Worm (Caenorhabditis elegans) whole organism, L4 larva: Measurements from ENCODE around the gene rcat-1.
A peak's percentile ranks its signal among the peaks of the same experiment; 100 is the strongest.

Source experiments
- D1046.2 ChIP-seq: fragments of 200-800 bp; sonication (Bioruptor generic); IDR thresholded peaks from 2 replicates; pipeline ENCODE4 v1.3.6; 2022; ENCODE audit warnings: missing genetic modification characterization, missing compliant biosample characterization
- T20F7.1 ChIP-seq: fragments of 200-800 bp; sonication (Bioruptor generic); optimal IDR thresholded peaks from 2 replicates; lab custom pipeline; 2018; ENCODE audit warnings: mild to moderate bottlenecking, missing genetic modification characterization, missing compliant biosample characterization
- T26A8.4 ChIP-seq: fragments of 200-800 bp; sonication (Bioruptor generic); IDR thresholded peaks from 2 replicates; pipeline ENCODE4 v1.3.6; 2022; ENCODE audit warnings: missing genetic modification characterization, missing compliant biosample characterization
- Y105C5A.15 ChIP-seq: fragments of 200-800 bp; sonication (Bioruptor generic); IDR thresholded peaks from 2 replicates; pipeline ENCODE4 v1.3.6; 2022; ENCODE audit warnings: missing genetic modification characterization, missing compliant biosample characterization
- Y48G9A.11 ChIP-seq: fragments of 200-800 bp; sonication (Bioruptor generic); IDR thresholded peaks from 2 replicates; pipeline ENCODE4 v1.3.6; 2022; ENCODE audit warnings: missing genetic modification reagents, missing genetic modification characterization, missing compliant biosample characterization
- Y5F2A.4 ChIP-seq: fragments of 200-800 bp; sonication (Bioruptor generic); optimal IDR thresholded peaks from 2 replicates; lab custom pipeline; 2018; ENCODE audit warnings: mild to moderate bottlenecking, missing genetic modification characterization, missing compliant biosample characterization
- Y75B8A.6 ChIP-seq: fragments of 200-800 bp; sonication (Bioruptor generic); IDR thresholded peaks from 2 replicates; pipeline ENCODE4 v1.3.6; 2022; ENCODE audit warnings: missing genetic modification reagents, missing genetic modification characterization, missing compliant biosample characterization
- ZK337.2 ChIP-seq: fragments of 200-800 bp; sonication (Bioruptor generic); IDR thresholded peaks from 2 replicates; pipeline ENCODE4 v1.3.6; 2022; ENCODE audit warnings: missing genetic modification reagents, missing genetic modification characterization, missing compliant biosample characterization
- ZK546.5 ChIP-seq, 2 experiments: sonication (generic microtip); optimal IDR thresholded peaks; 2 replicates each; lab custom pipeline; 2017; ENCODE audit warnings: missing biosample characterization in 2 of 2, missing genetic modification characterization in 2 of 2
- aly-2 ChIP-seq: sonication (generic microtip); optimal IDR thresholded peaks from 2 replicates; lab custom pipeline; 2018; ENCODE audit warnings: missing biosample characterization, missing genetic modification characterization
- ceh-20 ChIP-seq: fragments of 200-800 bp; sonication (Bioruptor generic); IDR thresholded peaks from 2 replicates; pipeline ENCODE4 v1.3.6; 2022; ENCODE audit warnings: missing genetic modification reagents, missing genetic modification characterization, missing compliant biosample characterization
- ceh-28 ChIP-seq: fragments of 150-350 bp; optimal IDR thresholded peaks from 2 replicates; lab custom pipeline; 2014; ENCODE audit warnings: missing biosample characterization, missing genetic modification reagents, missing genetic modification characterization
- daf-12 ChIP-seq: fragments of 150-350 bp; optimal IDR thresholded peaks from 2 replicates; lab custom pipeline; 2014; ENCODE audit warnings: missing biosample characterization, missing genetic modification reagents, missing genetic modification characterization
- daf-8 ChIP-seq: fragments of 200-800 bp; sonication (Bioruptor generic); IDR thresholded peaks from 2 replicates; pipeline ENCODE4 v1.3.6; 2022; ENCODE audit warnings: missing genetic modification characterization, missing compliant biosample characterization
- dve-1 ChIP-seq: sonication (generic microtip); optimal IDR thresholded peaks from 2 replicates; lab custom pipeline; 2017; ENCODE audit warnings: antibody characterized with exemption, mild to moderate bottlenecking, missing genetic modification characterization, missing compliant biosample characterization; ENCODE audit not compliant: insufficient read depth
- egl-43 ChIP-seq: fragments of 200-800 bp; sonication (Bioruptor generic); IDR thresholded peaks from 2 replicates; pipeline ENCODE4 v1.3.6; 2022; ENCODE audit warnings: missing genetic modification reagents, missing genetic modification characterization, missing compliant biosample characterization
- fos-1 ChIP-seq: fragments of 150-350 bp; optimal IDR thresholded peaks from 2 replicates; lab custom pipeline; 2014; ENCODE audit warnings: missing biosample characterization, missing genetic modification characterization
- hlh-11 ChIP-seq: fragments of 200-800 bp; sonication (Bioruptor generic); optimal IDR thresholded peaks from 2 replicates; lab custom pipeline; 2018; ENCODE audit warnings: mild to moderate bottlenecking, missing genetic modification characterization, missing compliant biosample characterization
- hlh-30 ChIP-seq: sonication (generic microtip); optimal IDR thresholded peaks from 2 replicates; lab custom pipeline; 2017; ENCODE audit warnings: antibody characterized with exemption, mild to moderate bottlenecking, missing genetic modification characterization, missing compliant biosample characterization; ENCODE audit not compliant: insufficient read depth
- lin-1 ChIP-seq: fragments of 200-800 bp; sonication (Bioruptor generic); IDR thresholded peaks from 2 replicates; pipeline ENCODE4 v1.3.6; 2022; ENCODE audit warnings: missing genetic modification reagents, missing genetic modification characterization, missing compliant biosample characterization
- lin-39 ChIP-seq: fragments of 150-350 bp; optimal IDR thresholded peaks from 2 replicates; lab custom pipeline; 2014; ENCODE audit warnings: missing biosample characterization, missing genetic modification reagents, missing genetic modification characterization
- lsy-2 ChIP-seq, 2 experiments: fragments of 150-350 bp in 1 of 2; sonication (generic microtip) in 1 of 2; optimal IDR thresholded peaks; 2 replicates each; lab custom pipeline; 2014 to 2017; ENCODE audit warnings: missing biosample characterization in 2 of 2, missing genetic modification characterization in 2 of 2
- madf-5 ChIP-seq, 2 experiments: fragments of 200-800 bp; sonication (Bioruptor generic); IDR thresholded peaks; 2 replicates each; pipeline ENCODE4 v1.3.6; 2022; ENCODE audit warnings: missing compliant biosample characterization in 2 of 2, missing genetic modification characterization in 2 of 2
- madf-9 ChIP-seq: fragments of 200-800 bp; sonication (Bioruptor generic); conservative IDR thresholded peaks from 2 replicates; pipeline ENCODE4 v1.3.6; 2022; ENCODE audit warnings: missing genetic modification reagents, missing genetic modification characterization, missing compliant biosample characterization
- mdl-1 ChIP-seq, 2 experiments: fragments of 150-350 bp in 1 of 2; sonication (generic microtip) in 1 of 2; optimal IDR thresholded peaks; 2 replicates each; lab custom pipeline; 2014 to 2017; ENCODE audit warnings: missing biosample characterization in 2 of 2, missing genetic modification characterization in 2 of 2
- mes-2 ChIP-seq: sonication (generic microtip); optimal IDR thresholded peaks from 2 replicates; lab custom pipeline; 2016; ENCODE audit warnings: missing genotype, mild to moderate bottlenecking, missing genetic modification characterization, missing compliant biosample characterization; ENCODE audit not compliant: poor library complexity, severe bottlenecking
- mxl-3 ChIP-seq: fragments of 200-800 bp; sonication (Bioruptor generic); optimal IDR thresholded peaks from 2 replicates; lab custom pipeline; 2018; ENCODE audit warnings: mild to moderate bottlenecking, missing genetic modification characterization, missing compliant biosample characterization
- nhr-102 ChIP-seq: sonication (generic microtip); optimal IDR thresholded peaks from 2 replicates; lab custom pipeline; 2016; ENCODE audit warnings: mild to moderate bottlenecking, missing genetic modification characterization, moderate library complexity, missing compliant biosample characterization
- nhr-28 ChIP-seq: fragments of 150-350 bp; optimal IDR thresholded peaks from 2 replicates; lab custom pipeline; 2014; ENCODE audit warnings: missing biosample characterization, missing genetic modification characterization
- nhr-76 ChIP-seq: fragments of 150-350 bp; optimal IDR thresholded peaks from 2 replicates; lab custom pipeline; 2014; ENCODE audit warnings: missing biosample characterization, missing genetic modification characterization
- php-3 ChIP-seq: fragments of 200-800 bp; sonication (Bioruptor generic); IDR thresholded peaks from 2 replicates; pipeline ENCODE4 v1.3.6; 2022; ENCODE audit warnings: missing genetic modification reagents, missing genetic modification characterization, missing compliant biosample characterization
- saeg-2 ChIP-seq: fragments of 200-800 bp; sonication (Bioruptor generic); IDR thresholded peaks from 2 replicates; pipeline ENCODE4 v1.3.6; 2022; ENCODE audit warnings: missing genetic modification reagents, missing genetic modification characterization, missing compliant biosample characterization
- unc-130 ChIP-seq: sonication (generic microtip); optimal IDR thresholded peaks from 2 replicates; lab custom pipeline; 2016; ENCODE audit warnings: missing genetic modification reagents, missing genetic modification characterization, missing compliant biosample characterization
- unc-62 ChIP-seq, 3 experiments: fragments of 150-350 bp in 1 of 3; sonication (generic microtip); optimal IDR thresholded peaks in 2 of 3; peaks in 1 of 3; 1 replicate in 1 of 3; 2 replicates in 2 of 3; lab custom pipeline; 2014 to 2017; ENCODE audit warnings: missing biosample characterization in 3 of 3, missing genetic modification characterization in 3 of 3, missing genetic modification reagents in 3 of 3, missing genotype in 1 of 3
- vab-7 ChIP-seq: fragments of 200-800 bp; sonication (Bioruptor generic); IDR thresholded peaks from 2 replicates; pipeline ENCODE4 v1.3.6; 2022; ENCODE audit warnings: missing genetic modification reagents, missing genetic modification characterization, missing compliant biosample characterization
- zfp-2 ChIP-seq: sonication (generic microtip); optimal IDR thresholded peaks from 2 replicates; lab custom pipeline; 2016; ENCODE audit warnings: mild to moderate bottlenecking, missing genetic modification characterization, missing compliant biosample characterization
- zip-2 ChIP-seq: fragments of 150-350 bp; optimal IDR thresholded peaks from 2 replicates; lab custom pipeline; 2014; ENCODE audit warnings: missing biosample characterization, missing genetic modification characterization

The rcat-1 gene

ce11 chrIV:302743-303142 is 47.5 kb upstream of the rcat-1 start:
- no peak for TF ChIP-seq Y105C5A.15
- TF ChIP-seq unc-62 (GFP tag; optimal IDR thresholded peaks at IDR 0.05 in 1 of 2; lab: Kevin White, UChicago): peak in 1 of 2 experiments; percentile 85
- no peak for TF ChIP-seq unc-62 (tag; optimal IDR thresholded peaks at IDR 0.05; lab: Kevin White, UChicago)
- peak; percentile 70 for TF ChIP-seq hlh-30 (tag; lab: Kevin White, UChicago)
- TF ChIP-seq T26A8.4 (GFP tag; lab: Robert Waterston, UW): no peak
- peak; percentile 17 to 67 for TF ChIP-seq mdl-1 (tag; optimal IDR thresholded peaks at IDR 0.05; lab: Kevin White, UChicago)
- TF ChIP-seq madf-5 (GFP tag; IDR thresholded peaks at IDR 0.05; lab: Robert Waterston, UW): no peak
- peak; percentile 33 for TF ChIP-seq mxl-3 (GFP tag; lab: Kevin White, UChicago)
- TF ChIP-seq T20F7.1 (GFP tag; lab: Kevin White, UChicago): no peak
- peak; percentile 40 for TF ChIP-seq nhr-28 (tag; lab: Kevin White, UChicago)
- TF ChIP-seq hlh-11 (tag; lab: Kevin White, UChicago): peak; percentile 28
- peak in 1 of 2 experiments; percentile 8 for TF ChIP-seq lsy-2 (tag; optimal IDR thresholded peaks at IDR 0.05; lab: Kevin White, UChicago)

- TF ChIP-seq mxl-3 (GFP tag; lab: Kevin White, UChicago): peak; percentile 55
- TF ChIP-seq unc-62 (GFP tag; optimal IDR thresholded peaks at IDR 0.05 in 1 of 2; lab: Kevin White, UChicago): peak in 1 of 2 experiments; percentile 72
- TF ChIP-seq unc-62 (tag; optimal IDR thresholded peaks at IDR 0.05; lab: Kevin White, UChicago): no peak
- no peak for TF ChIP-seq egl-43 (GFP tag; lab: Robert Waterston, UW)
- peak; percentile 45 for TF ChIP-seq hlh-11 (tag; lab: Kevin White, UChicago)
- no peak for TF ChIP-seq zfp-2 (tag; lab: Kevin White, UChicago)
- peak; percentile 67 for TF ChIP-seq nhr-28 (tag; lab: Kevin White, UChicago)
- TF ChIP-seq hlh-30 (tag; lab: Kevin White, UChicago): peak; percentile 36
Observed at ce11 chrIV:300307-300706, 45.1 kb upstream of the rcat-1 start.

ce11 chrIV:299190-299589 is 44.0 kb upstream of the rcat-1 start:
- TF ChIP-seq lin-1 (GFP tag; lab: Robert Waterston, UW): no peak
- TF ChIP-seq ZK546.5 (tag; optimal IDR thresholded peaks at IDR 0.05; lab: Kevin White, UChicago): no peak
- no peak for TF ChIP-seq daf-12
- no peak for TF ChIP-seq madf-9 (GFP tag; lab: Robert Waterston, UW)
- TF ChIP-seq nhr-102 (tag; lab: Kevin White, UChicago): no peak
- no peak for TF ChIP-seq Y48G9A.11 (GFP tag; lab: Robert Waterston, UW)
- no peak for TF ChIP-seq aly-2
- no peak for TF ChIP-seq lin-39 (tag; lab: Kevin White, UChicago)
- no peak for TF ChIP-seq D1046.2 (GFP tag; lab: Robert Waterston, UW)
- no peak for TF ChIP-seq Y75B8A.6 (GFP tag; lab: Robert Waterston, UW)
- TF ChIP-seq ceh-20 (GFP tag; lab: Robert Waterston, UW): no peak
- no peak for TF ChIP-seq Y5F2A.4
- no peak for TF ChIP-seq unc-130 (GFP tag; lab: Kevin White, UChicago)

- TF ChIP-seq mes-2 (no peak), Y105C5A.15 (no peak), ceh-28 (tag; lab: Kevin White, UChicago) (no peak), saeg-2 (no peak), zip-2 (no peak), nhr-76 (tag; lab: Kevin White, UChicago) (no peak), php-3 (GFP tag; lab: Robert Waterston, UW) (no peak), ZK337.2 (GFP tag; lab: Robert Waterston, UW) (no peak), hlh-11 (tag; lab: Kevin White, UChicago) (no peak), mxl-3 (GFP tag; lab: Kevin White, UChicago) (no peak), fos-1 (no peak), daf-12 (no peak), vab-7 (no peak), dve-1 (tag; lab: Kevin White, UChicago) (no peak), daf-8 (GFP tag; lab: Robert Waterston, UW) (no peak)
Observed at ce11 chrIV:298204-298603, 43.0 kb upstream of the rcat-1 start, which contains the start of gene pnp-1. Gene pnp-1, minus strand, starts transcription at chrIV:298304.
